Fruit fly (Drosophila melanogaster): ENCODE measurements around the gene if.

Gene if

dm6 chrX:16822080-16822479 lies 38.8 kb upstream of the if start (continued):
- TF ChIP-seq pros (GFP tag; optimal IDR thresholded peaks at IDR 0.05) (no peak), CG31441 (GFP tag; IDR thresholded peaks at IDR 0.05) (peak; percentile 56), CG10321 (GFP tag; IDR thresholded peaks at IDR 0.05) (peak; percentile 25; the same call in 1 of the 2 replicates), CG10274 (GFP tag; optimal IDR thresholded peaks at IDR 0.05) (no peak), CG14667 (GFP tag; IDR thresholded peaks at IDR 0.05) (peak; percentile 37; the same call in 1 of the 2 replicates), slp2 (GFP tag; optimal IDR thresholded peaks at IDR 0.05) (no peak), CG31365 (tag; optimal IDR thresholded peaks at IDR 0.05) (no peak), gcm2 (GFP tag; optimal IDR thresholded peaks at IDR 0.05) (no peak), ERR (GFP tag; optimal IDR thresholded peaks at IDR 0.05) (no peak), Sox100B (GFP tag; optimal IDR thresholded peaks at IDR 0.05) (peak; percentile 22), usp (GFP tag; optimal IDR thresholded peaks at IDR 0.05) (no peak), ham (GFP tag; IDR thresholded peaks at IDR 0.05) (no peak), CG7745 (tag; optimal IDR thresholded peaks at IDR 0.05) (no peak), CG18599 (GFP tag; optimal IDR thresholded peaks at IDR 0.05) (peak; percentile 58), Hmx (GFP tag; optimal IDR thresholded peaks at IDR 0.05) (no peak), CG17385 (GFP tag; optimal IDR thresholded peaks at IDR 0.05) (peak; percentile 50), Ada2b (GFP tag; IDR thresholded peaks at IDR 0.05) (peak; percentile 63; the same call in 1 of the 2 replicates), Aef1 (GFP tag; IDR thresholded peaks at IDR 0.05) (peak; percentile 52), CG8944 (GFP tag; optimal IDR thresholded peaks at IDR 0.05) (no peak), cg (GFP tag; optimal IDR thresholded peaks at IDR 0.05) (no peak), CG17802 (tag; optimal IDR thresholded peaks at IDR 0.05) (no peak), CG4617 (GFP tag; optimal IDR thresholded peaks at IDR 0.05; ENCODE audit: borderline replicate concordance) (no peak), schlank (tag; optimal IDR thresholded peaks at IDR 0.05) (no peak), Awh (GFP tag; IDR thresholded peaks at IDR 0.05) (peak; percentile 61; the same call in 1 of the 2 replicates), cas (GFP tag; IDR thresholded peaks at IDR 0.05) (no peak), Opbp (GFP tag; IDR thresholded peaks at IDR 0.05; ENCODE audit: partially characterized antibody) (no peak), CG13296 (GFP tag; optimal IDR thresholded peaks at IDR 0.05) (peak; percentile 32), sob (GFP tag; IDR thresholded peaks at IDR 0.05) (peak; percentile 42; the same call in 1 of the 2 replicates), Hr78 (GFP tag; optimal IDR thresholded peaks at IDR 0.05) (no peak), YL-1 (GFP tag; optimal IDR thresholded peaks at IDR 0.05) (no peak), Antp (GFP tag; optimal IDR thresholded peaks at IDR 0.05) (no peak), dm (GFP tag; optimal IDR thresholded peaks at IDR 0.05) (no peak), CG31388 (GFP tag; optimal IDR thresholded peaks at IDR 0.05) (no peak), CkIIα-i1 (GFP tag; IDR thresholded peaks at IDR 0.05) (0 out of 2 replicates have a peak, but pooled peaks have one; percentile 1), salm (tag; optimal IDR thresholded peaks at IDR 0.05) (no peak), row (GFP tag; IDR thresholded peaks at IDR 0.05) (peak; percentile 83), CG31224 (GFP tag; IDR thresholded peaks at IDR 0.05) (no peak), Adf1 (GFP tag; IDR thresholded peaks at IDR 0.05) (no peak), bbx (GFP tag; IDR thresholded peaks at IDR 0.05; ENCODE audit: partially characterized antibody) (no peak), ci (GFP tag; IDR thresholded peaks at IDR 0.05) (peak; percentile 79), ap (GFP tag; IDR thresholded peaks at IDR 0.05) (no peak), CG12744 (GFP tag; optimal IDR thresholded peaks at IDR 0.05) (no peak), zfh1 (GFP tag; IDR thresholded peaks at IDR 0.05) (peak; percentile 45; the same call in 1 of the 3 replicates), oc (tag; optimal IDR thresholded peaks at IDR 0.05) (peak; percentile 33), CG16815 (GFP tag; optimal IDR thresholded peaks at IDR 0.05) (peak; percentile 5), gt (GFP tag; IDR thresholded peaks at IDR 0.05) (no peak), Lpt (GFP tag; optimal IDR thresholded peaks at IDR 0.05) (no peak), CG6254 (GFP tag; optimal IDR thresholded peaks at IDR 0.05) (peak; percentile 25), Spps (tag; optimal IDR thresholded peaks at IDR 0.05) (no peak), Mes4 (GFP tag; optimal IDR thresholded peaks at IDR 0.05) (no peak), kah (GFP tag; optimal IDR thresholded peaks at IDR 0.05) (no peak), fd102C (GFP tag; optimal IDR thresholded peaks at IDR 0.05) (no peak)
